Worm (Caenorhabditis elegans) whole organism, young adult: ENCODE measurements around the gene scrm-7.

Experiments
- B0336.3 ChIP-seq: fragments of 200-800 bp; sonication (Bioruptor generic); IDR thresholded peaks from 2 replicates; pipeline ENCODE4 v1.3.6; 2022; ENCODE audit warnings: missing genetic modification characterization, missing compliant biosample characterization
- Y95B8A.8 ChIP-seq: fragments of 200-800 bp; sonication (Bioruptor generic); IDR thresholded peaks from 2 replicates; pipeline ENCODE4 v1.3.6; 2022; ENCODE audit warnings: missing genetic modification reagents, missing genetic modification characterization, missing compliant biosample characterization
- attf-3 ChIP-seq: fragments of 200-800 bp; sonication (Bioruptor generic); conservative IDR thresholded peaks from 2 replicates; pipeline ENCODE4 v1.3.6; 2022; ENCODE audit warnings: missing genetic modification reagents, missing genetic modification characterization, missing compliant biosample characterization
- ets-4 ChIP-seq: fragments of 200-800 bp; sonication (Bioruptor generic); optimal IDR thresholded peaks from 2 replicates; lab custom pipeline; 2018; ENCODE audit warnings: mild to moderate bottlenecking, missing genetic modification characterization, missing compliant biosample characterization
- him-1 ChIP-seq: sonication (generic microtip); optimal IDR thresholded peaks from 2 replicates; lab custom pipeline; 2016; ENCODE audit warnings: missing genotype, missing genetic modification reagents, missing genetic modification characterization, missing compliant biosample characterization
- lsy-27 ChIP-seq: sonication (generic microtip); optimal IDR thresholded peaks from 2 replicates; lab custom pipeline; 2017; ENCODE audit warnings: missing genetic modification characterization, mild to moderate bottlenecking, missing compliant biosample characterization, antibody characterized with exemption, missing genotype, borderline replicate concordance; ENCODE audit not compliant: insufficient read depth
- nfya-1 ChIP-seq: sonication (generic microtip); optimal IDR thresholded peaks from 2 replicates; lab custom pipeline; 2017; ENCODE audit warnings: antibody characterized with exemption, missing compliant biosample characterization, missing genetic modification characterization, borderline replicate concordance; ENCODE audit not compliant: insufficient read depth
- nfyb-1 ChIP-seq: fragments of 200-800 bp; sonication (Bioruptor generic); IDR thresholded peaks from 2 replicates; pipeline ENCODE4 v1.3.6; 2022; ENCODE audit warnings: missing genetic modification reagents, missing genetic modification characterization, missing compliant biosample characterization
- snpc-4 ChIP-seq, 5 experiments: fragments of 150-350 bp in 1 of 5; sonication (generic microtip) in 4 of 5; optimal IDR thresholded peaks; 2 replicates each; lab custom pipeline; 2014 to 2018; ENCODE audit warnings: missing genetic modification characterization in 5 of 5, missing biosample characterization in 3 of 5, antibody characterized with exemption in 2 of 5, mild to moderate bottlenecking in 2 of 5, missing compliant biosample characterization in 2 of 5, missing genotype in 2 of 5, moderate library complexity in 2 of 5, missing genetic modification reagents in 1 of 5

- no peak for TF ChIP-seq attf-3
- TF ChIP-seq nfyb-1 (GFP tag; lab: Robert Waterston, UW): no peak
- no peak for TF ChIP-seq snpc-4 (GFP tag; optimal IDR thresholded peaks at IDR 0.05; lab: Kevin White, UChicago)
- no peak for TF ChIP-seq snpc-4 (tag; optimal IDR thresholded peaks at IDR 0.05; lab: Kevin White, UChicago)
- TF ChIP-seq nfya-1 (tag; lab: Kevin White, UChicago): no peak
- no peak for TF ChIP-seq B0336.3
- TF ChIP-seq him-1 (tag; lab: Kevin White, UChicago): no peak
- no peak for TF ChIP-seq lsy-27 (tag; lab: Kevin White, UChicago)
- TF ChIP-seq Y95B8A.8 (GFP tag; lab: Robert Waterston, UW): no peak
- TF ChIP-seq ets-4 (GFP tag; lab: Kevin White, UChicago): no peak
Measured at ce11 chrV:14791703-14792102, 12.2 kb upstream of the scrm-7 start.
